Worm (Caenorhabditis elegans) whole organism, L4 larva: ENCODE measurements around the gene Y54E2A.9.

ENCODE experiments used
- F44E2.7 ChIP-seq: fragments of 200-800 bp; sonication (Bioruptor generic); IDR thresholded peaks from 2 replicates; pipeline ENCODE4 v2.1.2; 2022; ENCODE audit warnings: missing genetic modification characterization, missing compliant biosample characterization
- R02D3.7 ChIP-seq: fragments of 150-350 bp; sonication (generic microtip); optimal IDR thresholded peaks from 3 replicates; lab custom pipeline; 2014; ENCODE audit warnings: missing biosample characterization, missing genetic modification characterization
- T20F7.1 ChIP-seq: fragments of 200-800 bp; sonication (Bioruptor generic); optimal IDR thresholded peaks from 2 replicates; lab custom pipeline; 2018; ENCODE audit warnings: mild to moderate bottlenecking, missing genetic modification characterization, missing compliant biosample characterization
- Y48G9A.11 ChIP-seq: fragments of 200-800 bp; sonication (Bioruptor generic); IDR thresholded peaks from 2 replicates; pipeline ENCODE4 v1.3.6; 2022; ENCODE audit warnings: missing genetic modification reagents, missing genetic modification characterization, missing compliant biosample characterization
- ama-1 ChIP-seq: fragments of 150-350 bp; optimal IDR thresholded peaks from 2 replicates; lab custom pipeline; 2014; ENCODE audit warnings: inconsistent platforms, mixed read lengths
- attf-4 ChIP-seq: sonication (generic microtip); optimal IDR thresholded peaks from 3 replicates; lab custom pipeline; 2017; ENCODE audit warnings: missing biosample characterization, missing genetic modification characterization
- ceh-28 ChIP-seq: fragments of 150-350 bp; optimal IDR thresholded peaks from 2 replicates; lab custom pipeline; 2014; ENCODE audit warnings: missing biosample characterization, missing genetic modification reagents, missing genetic modification characterization
- ceh-44 ChIP-seq: fragments of 200-800 bp; sonication (Bioruptor generic); IDR thresholded peaks from 2 replicates; pipeline ENCODE4 v1.3.6; 2022; ENCODE audit warnings: missing genetic modification reagents, missing genetic modification characterization, missing compliant biosample characterization
- ceh-82 ChIP-seq: sonication (generic microtip); optimal IDR thresholded peaks from 2 replicates; lab custom pipeline; 2017; ENCODE audit warnings: missing biosample characterization, missing genetic modification characterization
- daf-19 ChIP-seq: fragments of 200-800 bp; sonication (Bioruptor generic); conservative IDR thresholded peaks from 2 replicates; pipeline ENCODE4 v1.3.6; 2022; ENCODE audit warnings: missing genetic modification characterization, missing compliant biosample characterization
- daf-8 ChIP-seq: fragments of 200-800 bp; sonication (Bioruptor generic); IDR thresholded peaks from 2 replicates; pipeline ENCODE4 v1.3.6; 2022; ENCODE audit warnings: missing genetic modification characterization, missing compliant biosample characterization
- dmd-6 ChIP-seq: fragments of 200-800 bp; sonication (Bioruptor generic); IDR thresholded peaks from 2 replicates; pipeline ENCODE4 v1.3.6; 2022; ENCODE audit warnings: missing genetic modification reagents, missing genetic modification characterization, missing compliant biosample characterization
- dmd-8 ChIP-seq: fragments of 200-800 bp; sonication (Bioruptor generic); IDR thresholded peaks from 2 replicates; pipeline ENCODE4 v1.3.6; 2022; ENCODE audit warnings: missing genetic modification characterization, missing compliant biosample characterization
- dmd-9 ChIP-seq: fragments of 200-800 bp; sonication (Bioruptor generic); IDR thresholded peaks from 2 replicates; pipeline ENCODE4 v1.3.6; 2022; ENCODE audit warnings: missing genetic modification reagents, missing genetic modification characterization, missing compliant biosample characterization
- dpl-1 ChIP-seq: fragments of 150-350 bp; optimal IDR thresholded peaks from 2 replicates; lab custom pipeline; 2014; ENCODE audit warnings: missing biosample characterization, missing genetic modification reagents, missing genetic modification characterization
- duxl-1 ChIP-seq: sonication (generic microtip); optimal IDR thresholded peaks from 2 replicates; lab custom pipeline; 2016; ENCODE audit warnings: mild to moderate bottlenecking, missing genetic modification characterization, moderate library complexity, missing compliant biosample characterization; ENCODE audit not compliant: poor library complexity
- egl-43 ChIP-seq: fragments of 200-800 bp; sonication (Bioruptor generic); IDR thresholded peaks from 2 replicates; pipeline ENCODE4 v1.3.6; 2022; ENCODE audit warnings: missing genetic modification reagents, missing genetic modification characterization, missing compliant biosample characterization
- gei-8 ChIP-seq: fragments of 200-800 bp; sonication (Bioruptor generic); optimal IDR thresholded peaks from 2 replicates; lab custom pipeline; 2018; ENCODE audit warnings: mild to moderate bottlenecking, missing genetic modification characterization, missing compliant biosample characterization
- hlh-11 ChIP-seq: fragments of 200-800 bp; sonication (Bioruptor generic); optimal IDR thresholded peaks from 2 replicates; lab custom pipeline; 2018; ENCODE audit warnings: mild to moderate bottlenecking, missing genetic modification characterization, missing compliant biosample characterization
- hmg-1.1 ChIP-seq: fragments of 200-800 bp; sonication (Bioruptor generic); IDR thresholded peaks from 2 replicates; pipeline ENCODE4 v1.3.6; 2022; ENCODE audit warnings: missing genetic modification reagents, missing genetic modification characterization, missing compliant biosample characterization
- lim-7 ChIP-seq: fragments of 200-800 bp; sonication (Bioruptor generic); IDR thresholded peaks from 2 replicates; pipeline ENCODE4 v1.3.6; 2022; ENCODE audit warnings: missing genetic modification characterization, missing compliant biosample characterization
- lin-13 ChIP-seq: fragments of 150-350 bp; optimal IDR thresholded peaks from 2 replicates; lab custom pipeline; 2014; ENCODE audit warnings: missing biosample characterization, missing genetic modification reagents, missing genetic modification characterization
- lin-15B ChIP-seq: fragments of 150-350 bp; sonication (generic microtip); optimal IDR thresholded peaks from 3 replicates; lab custom pipeline; 2014; ENCODE audit warnings: missing biosample characterization, missing genetic modification characterization
- lin-38 ChIP-seq: fragments of 200-800 bp; sonication (Bioruptor generic); IDR thresholded peaks from 2 replicates; pipeline ENCODE4 v1.3.6; 2022; ENCODE audit warnings: missing genetic modification reagents, missing genetic modification characterization, missing compliant biosample characterization
- lir-3 ChIP-seq: sonication (generic microtip); optimal IDR thresholded peaks from 2 replicates; lab custom pipeline; 2016; ENCODE audit warnings: mild to moderate bottlenecking, missing genetic modification characterization, missing compliant biosample characterization
- lsy-2 ChIP-seq, 2 experiments: fragments of 150-350 bp in 1 of 2; sonication (generic microtip) in 1 of 2; optimal IDR thresholded peaks; 2 replicates each; lab custom pipeline; 2014 to 2017; ENCODE audit warnings: missing biosample characterization in 2 of 2, missing genetic modification characterization in 2 of 2
- madf-9 ChIP-seq: fragments of 200-800 bp; sonication (Bioruptor generic); conservative IDR thresholded peaks from 2 replicates; pipeline ENCODE4 v1.3.6; 2022; ENCODE audit warnings: missing genetic modification reagents, missing genetic modification characterization, missing compliant biosample characterization
- mdl-1 ChIP-seq, 2 experiments: fragments of 150-350 bp in 1 of 2; sonication (generic microtip) in 1 of 2; optimal IDR thresholded peaks; 2 replicates each; lab custom pipeline; 2014 to 2017; ENCODE audit warnings: missing biosample characterization in 2 of 2, missing genetic modification characterization in 2 of 2
- mdt-29 ChIP-seq: fragments of 200-800 bp; sonication (Bioruptor generic); IDR thresholded peaks from 2 replicates; pipeline ENCODE4 v1.3.6; 2022; ENCODE audit warnings: missing genetic modification reagents, missing genetic modification characterization, missing compliant biosample characterization
- mxl-3 ChIP-seq: fragments of 200-800 bp; sonication (Bioruptor generic); optimal IDR thresholded peaks from 2 replicates; lab custom pipeline; 2018; ENCODE audit warnings: mild to moderate bottlenecking, missing genetic modification characterization, missing compliant biosample characterization
- nhr-10 ChIP-seq: fragments of 150-350 bp; optimal IDR thresholded peaks from 2 replicates; lab custom pipeline; 2014; ENCODE audit warnings: missing biosample characterization, missing genetic modification characterization
- nhr-102 ChIP-seq: sonication (generic microtip); optimal IDR thresholded peaks from 2 replicates; lab custom pipeline; 2016; ENCODE audit warnings: mild to moderate bottlenecking, missing genetic modification characterization, moderate library complexity, missing compliant biosample characterization
- nhr-11 ChIP-seq: fragments of 150-350 bp; optimal IDR thresholded peaks from 2 replicates; lab custom pipeline; 2014; ENCODE audit warnings: missing biosample characterization, missing genetic modification characterization
- nhr-111 ChIP-seq: fragments of 200-800 bp; sonication (Bioruptor generic); optimal IDR thresholded peaks from 2 replicates; lab custom pipeline; 2018; ENCODE audit warnings: mild to moderate bottlenecking, missing genetic modification characterization, missing compliant biosample characterization
- nhr-25 ChIP-seq: sonication (generic microtip); optimal IDR thresholded peaks from 2 replicates; lab custom pipeline; 2017; ENCODE audit warnings: missing genetic modification characterization, mild to moderate bottlenecking, missing compliant biosample characterization, antibody characterized with exemption, moderate library complexity, borderline replicate concordance; ENCODE audit not compliant: insufficient read depth
- nhr-48 ChIP-seq: sonication (generic microtip); optimal IDR thresholded peaks from 2 replicates; lab custom pipeline; 2016; ENCODE audit warnings: mild to moderate bottlenecking, missing genetic modification characterization, missing compliant biosample characterization
- nhr-6 ChIP-seq: fragments of 150-350 bp; optimal IDR thresholded peaks from 2 replicates; lab custom pipeline; 2014; ENCODE audit warnings: missing biosample characterization, missing genetic modification characterization
- nhr-77 ChIP-seq: fragments of 150-350 bp; optimal IDR thresholded peaks from 2 replicates; lab custom pipeline; 2014; ENCODE audit warnings: missing biosample characterization, missing genetic modification characterization
- pha-4 ChIP-seq, 2 experiments: fragments of 150-350 bp in 1 of 2; fragments of 200-800 bp in 1 of 2; sonication (Bioruptor generic) in 1 of 2; IDR thresholded peaks in 1 of 2; optimal IDR thresholded peaks in 1 of 2; 2 replicates each; pipeline versions ENCODE4 v1.3.6 to Lab custom; 2014 to 2022; ENCODE audit warnings: missing genetic modification characterization in 2 of 2, missing genetic modification reagents in 2 of 2, missing biosample characterization in 1 of 2, missing compliant biosample characterization in 1 of 2
- php-3 ChIP-seq: fragments of 200-800 bp; sonication (Bioruptor generic); IDR thresholded peaks from 2 replicates; pipeline ENCODE4 v1.3.6; 2022; ENCODE audit warnings: missing genetic modification reagents, missing genetic modification characterization, missing compliant biosample characterization
- pqm-1 ChIP-seq: sonication (generic microtip); optimal IDR thresholded peaks from 2 replicates; lab custom pipeline; 2017; ENCODE audit warnings: missing biosample characterization, missing genetic modification characterization
- rbr-2 ChIP-seq: sonication (generic microtip); optimal IDR thresholded peaks from 2 replicates; lab custom pipeline; 2016; ENCODE audit warnings: missing genotype, missing genetic modification characterization, missing compliant biosample characterization
- set-16 ChIP-seq: fragments of 200-800 bp; sonication (Bioruptor generic); IDR thresholded peaks from 2 replicates; pipeline ENCODE4 v1.3.6; 2022; ENCODE audit warnings: missing genetic modification reagents, missing genetic modification characterization, missing compliant biosample characterization
- snpc-1.2 ChIP-seq: fragments of 200-800 bp; sonication (Bioruptor generic); IDR thresholded peaks from 2 replicates; pipeline ENCODE4 v1.3.6; 2022; ENCODE audit warnings: missing genetic modification reagents, missing genetic modification characterization, missing compliant biosample characterization
- snpc-4 ChIP-seq: fragments of 150-350 bp; optimal IDR thresholded peaks from 2 replicates; lab custom pipeline; 2014; ENCODE audit warnings: missing biosample characterization, missing genetic modification characterization
- spr-1 ChIP-seq: sonication (generic microtip); optimal IDR thresholded peaks from 2 replicates; lab custom pipeline; 2016; ENCODE audit warnings: mild to moderate bottlenecking, missing genetic modification characterization, missing compliant biosample characterization
- tag-97 ChIP-seq: fragments of 200-800 bp; sonication (Bioruptor generic); IDR thresholded peaks from 2 replicates; pipeline ENCODE4 v1.3.6; 2022; ENCODE audit warnings: missing genetic modification characterization, missing compliant biosample characterization
- unc-62 ChIP-seq, 3 experiments: fragments of 150-350 bp in 1 of 3; sonication (generic microtip); optimal IDR thresholded peaks in 2 of 3; peaks in 1 of 3; 1 replicate in 1 of 3; 2 replicates in 2 of 3; lab custom pipeline; 2014 to 2017; ENCODE audit warnings: missing biosample characterization in 3 of 3, missing genetic modification characterization in 3 of 3, missing genetic modification reagents in 3 of 3, missing genotype in 1 of 3
- vab-7 ChIP-seq: fragments of 200-800 bp; sonication (Bioruptor generic); IDR thresholded peaks from 2 replicates; pipeline ENCODE4 v1.3.6; 2022; ENCODE audit warnings: missing genetic modification reagents, missing genetic modification characterization, missing compliant biosample characterization
- zag-1 ChIP-seq: fragments of 150-350 bp; optimal IDR thresholded peaks from 2 replicates; lab custom pipeline; 2014; ENCODE audit warnings: missing biosample characterization, missing genetic modification characterization
- zfp-2 ChIP-seq: sonication (generic microtip); optimal IDR thresholded peaks from 2 replicates; lab custom pipeline; 2016; ENCODE audit warnings: mild to moderate bottlenecking, missing genetic modification characterization, missing compliant biosample characterization

The Y54E2A.9 gene

ce11 chrII:14825413-14825812 lies 39.6 kb upstream of the Y54E2A.9 start (continued):
- TF ChIP-seq nhr-25 (tag; lab: Kevin White, UChicago) (no peak), mdl-1 (tag; optimal IDR thresholded peaks at IDR 0.05; lab: Kevin White, UChicago) (peak in 1 of 2 experiments; percentile 36), spr-1 (tag; lab: Kevin White, UChicago) (no peak), dmd-9 (GFP tag; lab: Robert Waterston, UW) (no peak), nhr-48 (tag; lab: Kevin White, UChicago) (peak; percentile 38), zag-1 (tag; lab: Kevin White, UChicago) (no peak), ama-1 (lab: Kevin White, UChicago) (no peak), rbr-2 (tag; lab: Kevin White, UChicago) (no peak), nhr-111 (GFP tag; lab: Kevin White, UChicago) (no peak), ceh-44 (GFP tag; lab: Robert Waterston, UW) (no peak), mxl-3 (GFP tag; lab: Kevin White, UChicago) (peak; percentile 55), zfp-2 (tag; lab: Kevin White, UChicago) (no peak), ceh-28 (no peak), lin-13 (GFP tag; lab: Kevin White, UChicago) (no peak), madf-9 (GFP tag; lab: Robert Waterston, UW) (no peak), Y48G9A.11 (no peak), dmd-6 (peak; percentile 51), daf-19 (no peak), snpc-4 (tag; lab: Kevin White, UChicago) (no peak), php-3 (GFP tag; lab: Robert Waterston, UW) (no peak), T20F7.1 (GFP tag; lab: Kevin White, UChicago) (no peak), snpc-1.2 (GFP tag; lab: Robert Waterston, UW) (no peak), nhr-77 (tag; lab: Kevin White, UChicago) (no peak), nhr-11 (tag; lab: Kevin White, UChicago) (no peak), dmd-8 (GFP tag; lab: Robert Waterston, UW) (no peak), hlh-11 (tag; lab: Kevin White, UChicago) (peak; percentile 45)

DNA sequence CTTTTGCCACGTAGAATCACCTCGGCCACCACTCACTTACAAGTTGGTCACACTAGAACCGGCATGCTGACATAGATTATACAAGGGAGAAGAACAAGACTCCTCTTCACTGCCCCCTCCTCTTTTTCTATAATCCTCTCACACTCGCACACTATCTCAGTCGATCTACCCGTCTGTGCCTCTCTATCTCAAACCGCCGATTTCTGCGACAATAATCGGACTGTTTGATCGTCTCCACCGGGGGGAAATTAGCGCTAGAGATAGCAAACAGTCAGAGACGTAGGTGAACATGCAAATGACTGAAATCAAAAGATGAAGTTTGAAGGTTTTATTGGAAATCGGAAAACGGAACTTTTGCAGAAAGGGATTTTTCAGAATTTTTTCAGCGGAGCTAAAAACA lies 36.6 kb upstream of the Y54E2A.9 start:
- TF ChIP-seq dpl-1 (peak; percentile 60), lim-7 (GFP tag; lab: Robert Waterston, UW) (no peak), F44E2.7 (GFP tag; lab: Robert Waterston, UW) (no peak), lin-38 (no peak), lin-13 (GFP tag; lab: Kevin White, UChicago) (no peak), mdt-29 (GFP tag; lab: Robert Waterston, UW) (no peak), attf-4 (tag; lab: Kevin White, UChicago) (no peak), vab-7 (GFP tag; lab: Robert Waterston, UW) (no peak), duxl-1 (tag; lab: Kevin White, UChicago) (no peak), gei-8 (GFP tag; lab: Kevin White, UChicago) (no peak), ceh-82 (tag; lab: Kevin White, UChicago) (no peak), nhr-10 (tag; lab: Kevin White, UChicago) (peak; percentile 54), pha-4 (GFP tag; IDR thresholded peaks at IDR 0.05; lab: Robert Waterston, UW) (no peak), pha-4 (tag; optimal IDR thresholded peaks at IDR 0.05; lab: Kevin White, UChicago) (no peak), pqm-1 (tag; lab: Kevin White, UChicago) (no peak), daf-8 (GFP tag; lab: Robert Waterston, UW) (no peak), unc-62 (GFP tag; optimal IDR thresholded peaks at IDR 0.05 in 1 of 2; lab: Kevin White, UChicago) (no peak), unc-62 (tag; optimal IDR thresholded peaks at IDR 0.05; lab: Kevin White, UChicago) (no peak), Y48G9A.11 (no peak), nhr-6 (tag; lab: Kevin White, UChicago) (peak; percentile 39), R02D3.7 (tag; lab: Kevin White, UChicago) (no peak), lin-15B (tag; lab: Kevin White, UChicago) (no peak), set-16 (no peak), lsy-2 (tag; optimal IDR thresholded peaks at IDR 0.05; lab: Kevin White, UChicago) (peak in 1 of 2 experiments; percentile 59), lir-3 (tag; lab: Kevin White, UChicago) (no peak), egl-43 (GFP tag; lab: Robert Waterston, UW) (no peak), tag-97 (no peak), hmg-1.1 (GFP tag; lab: Robert Waterston, UW) (peak; percentile 54; the same call in 1 of the 2 replicates), nhr-102 (tag; lab: Kevin White, UChicago) (peak; percentile 66), ama-1 (lab: Kevin White, UChicago) (no peak)
